Fruit fly (Drosophila melanogaster) whole organism, embryonic: ENCODE data around the gene mxc.

ENCODE experiments used
- Asciz ChIP-seq: fragments of 200-800 bp; sonication (Bioruptor generic); optimal IDR thresholded peaks from 2 replicates; lab custom pipeline; 2017; ENCODE audit warnings: missing biosample characterization, mild to moderate bottlenecking, missing genetic modification characterization, missing genetic modification reagents
- BEAF-32 ChIP-seq: fragments of 200-800 bp; sonication (Bioruptor generic); optimal IDR thresholded peaks from 3 replicates; lab custom pipeline; 2017; ENCODE audit warnings: missing biosample characterization, missing genetic modification characterization, mild to moderate bottlenecking, moderate library complexity, missing genetic modification reagents
- CG10267 ChIP-seq: fragments of 200-800 bp; sonication (Bioruptor generic); optimal IDR thresholded peaks from 2 replicates; lab custom pipeline; 2018; ENCODE audit warnings: missing biosample characterization, mild to moderate bottlenecking, missing genetic modification characterization, moderate library complexity
- CG1233 ChIP-seq: fragments of 200-800 bp; sonication (Bioruptor generic); optimal IDR thresholded peaks from 4 replicates; lab custom pipeline; 2018; ENCODE audit warnings: missing biosample characterization, mild to moderate bottlenecking, missing genetic modification characterization
- CG13123 ChIP-seq: fragments of 200-800 bp; sonication (Bioruptor generic); optimal IDR thresholded peaks from 2 replicates; lab custom pipeline; 2016; ENCODE audit warnings: missing biosample characterization, missing genetic modification characterization
- CG14860 ChIP-seq: fragments of 200-800 bp; sonication (Bioruptor generic); IDR thresholded peaks from 3 replicates; pipeline ENCODE4 v1.3.6; 2022; ENCODE audit warnings: missing biosample characterization, missing genetic modification characterization; ENCODE audit not compliant: partially characterized antibody
- CG1529 ChIP-seq: fragments of 200-800 bp; sonication (Bioruptor generic); optimal IDR thresholded peaks from 3 replicates; lab custom pipeline; 2018; ENCODE audit warnings: missing biosample characterization, missing genetic modification characterization
- CG16815 ChIP-seq: fragments of 200-800 bp; sonication (Bioruptor generic); optimal IDR thresholded peaks from 3 replicates; lab custom pipeline; 2017; ENCODE audit warnings: missing biosample characterization, mild to moderate bottlenecking, missing genetic modification characterization
- CG17829 ChIP-seq: fragments of 200-800 bp; optimal IDR thresholded peaks from 2 replicates; lab custom pipeline; 2019; ENCODE audit warnings: missing biosample characterization, mild to moderate bottlenecking, missing genetic modification characterization, moderate library complexity
- CG2116 ChIP-seq: fragments of 200-800 bp; sonication (Bioruptor generic); optimal IDR thresholded peaks from 3 replicates; lab custom pipeline; 2018; ENCODE audit warnings: missing biosample characterization, mild to moderate bottlenecking, missing genetic modification characterization
- CG2120 ChIP-seq: fragments of 200-800 bp; sonication (Bioruptor generic); optimal IDR thresholded peaks from 3 replicates; lab custom pipeline; 2016; ENCODE audit warnings: missing biosample characterization, missing genetic modification characterization
- CG3995 ChIP-seq: fragments of 200-800 bp; sonication (Bioruptor generic); optimal IDR thresholded peaks from 3 replicates; lab custom pipeline; 2016; ENCODE audit warnings: missing biosample characterization, missing genetic modification characterization
- CG4328 ChIP-seq: fragments of 200-800 bp; sonication (Bioruptor generic); optimal IDR thresholded peaks from 3 replicates; lab custom pipeline; 2017; ENCODE audit warnings: missing biosample characterization, missing genetic modification reagents, missing genetic modification characterization
- CG4360 ChIP-seq: fragments of 200-800 bp; sonication (Bioruptor generic); IDR thresholded peaks from 2 replicates; pipeline ENCODE4 v1.3.6; 2022; ENCODE audit warnings: missing biosample characterization, missing genetic modification characterization
- CG4820 ChIP-seq: fragments of 200-800 bp; sonication (Bioruptor generic); optimal IDR thresholded peaks from 3 replicates; lab custom pipeline; 2016; ENCODE audit warnings: missing biosample characterization, missing genetic modification characterization
- CG5245 ChIP-seq: fragments of 200-800 bp; sonication (Bioruptor generic); optimal IDR thresholded peaks from 3 replicates; lab custom pipeline; 2016; ENCODE audit warnings: missing biosample characterization, missing genetic modification characterization
- CG6654 ChIP-seq: fragments of 200-800 bp; sonication (Bioruptor generic); optimal IDR thresholded peaks from 2 replicates; lab custom pipeline; 2017; ENCODE audit warnings: missing biosample characterization, mild to moderate bottlenecking, missing genetic modification characterization
- CG7357 ChIP-seq: fragments of 200-800 bp; sonication (Bioruptor generic); IDR thresholded peaks from 3 replicates; pipeline ENCODE4 v1.3.6; 2022; ENCODE audit warnings: missing biosample characterization, missing genetic modification characterization
- CG7839 ChIP-seq: fragments of 200-800 bp; sonication (Bioruptor generic); optimal IDR thresholded peaks from 3 replicates; lab custom pipeline; 2018; ENCODE audit warnings: missing biosample characterization, mild to moderate bottlenecking, missing genetic modification characterization, moderate library complexity
- CG7928 ChIP-seq: fragments of 200-800 bp; sonication (Bioruptor generic); optimal IDR thresholded peaks from 2 replicates; lab custom pipeline; 2017; ENCODE audit warnings: missing biosample characterization, mild to moderate bottlenecking, missing genetic modification characterization
- CG7963 ChIP-seq: fragments of 200-800 bp; sonication (Bioruptor generic); IDR thresholded peaks from 3 replicates; pipeline ENCODE4 v1.3.6; 2022; ENCODE audit warnings: missing biosample characterization, missing genetic modification characterization; ENCODE audit not compliant: partially characterized antibody
- D19A ChIP-seq: fragments of 200-800 bp; optimal IDR thresholded peaks from 3 replicates; lab custom pipeline; 2019; ENCODE audit warnings: missing biosample characterization, mild to moderate bottlenecking, missing genetic modification characterization, moderate library complexity
- Dfd ChIP-seq, 2 experiments: fragments of >200 bp; optimal IDR thresholded peaks; 2 replicates each; lab custom pipeline; 2017; ENCODE audit warnings: missing biosample characterization in 2 of 2, missing genetic modification characterization in 2 of 2
- Doc2 ChIP-seq: fragments of 200-800 bp; sonication (Bioruptor generic); IDR thresholded peaks from 2 replicates; pipeline ENCODE4 v1.3.6; 2022; ENCODE audit warnings: missing biosample characterization, missing genetic modification characterization
- Ets65A ChIP-seq: fragments of 200-800 bp; sonication (Bioruptor generic); peaks from one replicate; lab custom pipeline; 2016; ENCODE audit warnings: missing biosample characterization, missing genetic modification characterization
- Gug ChIP-seq: fragments of 200-800 bp; sonication (Bioruptor generic); IDR thresholded peaks from 4 replicates; pipeline ENCODE4 v1.3.6; 2022; ENCODE audit warnings: missing biosample characterization, missing genetic modification characterization
- H2.0 ChIP-seq: fragments of 200-800 bp; sonication (Bioruptor generic); IDR thresholded peaks from 2 replicates; pipeline ENCODE4 v1.3.6; 2022; ENCODE audit warnings: missing biosample characterization, missing genetic modification characterization
- Hr39 ChIP-seq: fragments of >200 bp; optimal IDR thresholded peaks from 2 replicates; lab custom pipeline; 2017
- Mrtf ChIP-seq: fragments of 200-800 bp; sonication (Bioruptor generic); IDR thresholded peaks from 3 replicates; pipeline ENCODE4 v1.3.6; 2022; ENCODE audit warnings: missing biosample characterization, missing genetic modification characterization
- Myb ChIP-seq: fragments of 200-800 bp; sonication (Bioruptor generic); optimal IDR thresholded peaks from 2 replicates; lab custom pipeline; 2016; ENCODE audit warnings: missing biosample characterization, missing genetic modification characterization
- NK7.1 ChIP-seq: fragments of 200-800 bp; sonication (Bioruptor generic); optimal IDR thresholded peaks from 3 replicates; lab custom pipeline; 2016; ENCODE audit warnings: missing biosample characterization, missing genetic modification characterization
- NfI ChIP-seq: fragments of 200-800 bp; sonication (Bioruptor generic); optimal IDR thresholded peaks from 3 replicates; lab custom pipeline; 2018; ENCODE audit warnings: missing biosample characterization, mild to moderate bottlenecking, missing genetic modification characterization, moderate library complexity
- Side ChIP-seq: fragments of 200-800 bp; sonication (Bioruptor generic); optimal IDR thresholded peaks from 2 replicates; lab custom pipeline; 2016; ENCODE audit warnings: missing biosample characterization, missing genetic modification characterization
- Spps ChIP-seq: fragments of 200-800 bp; sonication (Bioruptor generic); optimal IDR thresholded peaks from 2 replicates; lab custom pipeline; 2018; ENCODE audit warnings: missing biosample characterization, mild to moderate bottlenecking, missing genetic modification characterization
- Usf ChIP-seq: fragments of 200-800 bp; sonication (Bioruptor generic); optimal IDR thresholded peaks from 2 replicates; lab custom pipeline; 2017; ENCODE audit warnings: missing genotype, missing biosample characterization, missing genetic modification characterization
- aop ChIP-seq: fragments of 200-800 bp; sonication (Bioruptor generic); IDR thresholded peaks from 2 replicates; pipeline ENCODE4 v1.3.6; 2022; ENCODE audit warnings: missing biosample characterization, missing genetic modification characterization
- ara ChIP-seq: fragments of 200-800 bp; sonication (Bioruptor generic); IDR thresholded peaks from 2 replicates; pipeline ENCODE4 v1.3.6; 2022; ENCODE audit warnings: missing biosample characterization, missing genetic modification characterization
- bcd ChIP-seq: fragments of 200-800 bp; sonication (Bioruptor generic); optimal IDR thresholded peaks from 2 replicates; lab custom pipeline; 2017; ENCODE audit warnings: missing biosample characterization, mild to moderate bottlenecking, missing genetic modification characterization
- chm ChIP-seq: fragments of 200-800 bp; sonication (Bioruptor generic); IDR thresholded peaks from 2 replicates; pipeline ENCODE4 v1.3.6; 2022; ENCODE audit warnings: missing biosample characterization, missing genetic modification characterization
- crc ChIP-seq: fragments of 200-800 bp; sonication (Bioruptor generic); optimal IDR thresholded peaks from 2 replicates; lab custom pipeline; 2016; ENCODE audit warnings: missing biosample characterization, missing genetic modification characterization
- croc ChIP-seq: fragments of 200-800 bp; sonication (Bioruptor generic); conservative IDR thresholded peaks from 3 replicates; pipeline ENCODE4 v1.3.6; 2022; ENCODE audit warnings: missing biosample characterization, missing genetic modification characterization
- crol ChIP-seq: fragments of 200-800 bp; sonication (Bioruptor generic); IDR thresholded peaks from 2 replicates; pipeline ENCODE4 v1.3.6; 2022; ENCODE audit warnings: missing biosample characterization, missing genetic modification characterization
- fd102C ChIP-seq: fragments of 200-800 bp; sonication (Bioruptor generic); optimal IDR thresholded peaks from 2 replicates; lab custom pipeline; 2018; ENCODE audit warnings: missing biosample characterization, mild to moderate bottlenecking, missing genetic modification characterization, moderate library complexity
- fd64A ChIP-seq: fragments of 200-800 bp; sonication (Bioruptor generic); optimal IDR thresholded peaks from 3 replicates; lab custom pipeline; 2018; ENCODE audit warnings: missing biosample characterization, mild to moderate bottlenecking, missing genetic modification characterization
- lola ChIP-seq, 3 experiments: fragments of >200 bp in 2 of 3; fragments of 200-800 bp in 1 of 3; sonication (Bioruptor generic) in 1 of 3; optimal IDR thresholded peaks; 2 replicates each; lab custom pipeline; 2017 to 2019; ENCODE audit warnings: missing biosample characterization in 3 of 3, missing genetic modification characterization in 3 of 3, mild to moderate bottlenecking in 1 of 3, moderate library complexity in 1 of 3
- nau ChIP-seq: fragments of 200-800 bp; sonication (Bioruptor generic); optimal IDR thresholded peaks from 3 replicates; lab custom pipeline; 2017; ENCODE audit warnings: missing biosample characterization, mild to moderate bottlenecking, missing genetic modification characterization, missing genetic modification reagents
- odd ChIP-seq: fragments of 200-800 bp; sonication (Bioruptor generic); optimal IDR thresholded peaks from 2 replicates; lab custom pipeline; 2017; ENCODE audit warnings: missing biosample characterization, mild to moderate bottlenecking, missing genetic modification characterization
- phol ChIP-seq: fragments of 200-800 bp; sonication (Bioruptor generic); optimal IDR thresholded peaks from 3 replicates; lab custom pipeline; 2018; ENCODE audit warnings: missing biosample characterization, mild to moderate bottlenecking, missing genetic modification characterization, moderate library complexity
- prd ChIP-seq, 3 experiments: fragments of >200 bp in 2 of 3; fragments of 200-800 bp in 1 of 3; sonication (Bioruptor generic) in 1 of 3; optimal IDR thresholded peaks in 2 of 3; IDR thresholded peaks in 1 of 3; 2 replicates in 2 of 3; 3 replicates in 1 of 3; pipeline versions ENCODE4 v1.3.6 to Lab custom; 2017 to 2022; ENCODE audit warnings: missing biosample characterization in 1 of 3, missing genetic modification characterization in 1 of 3
- sim ChIP-seq: fragments of 200-800 bp; sonication (Bioruptor generic); IDR thresholded peaks from 2 replicates; pipeline ENCODE4 v1.3.6; 2022; ENCODE audit warnings: missing biosample characterization, missing genetic modification characterization
- trh ChIP-seq: fragments of 200-800 bp; sonication (Bioruptor generic); optimal IDR thresholded peaks from 2 replicates; lab custom pipeline; 2016; ENCODE audit warnings: missing biosample characterization, missing genetic modification characterization
- wdn ChIP-seq: fragments of 200-800 bp; sonication (Bioruptor generic); IDR thresholded peaks from 2 replicates; pipeline ENCODE4 v1.3.6; 2022; ENCODE audit warnings: missing biosample characterization, missing genetic modification characterization

The mxc gene

DNA sequence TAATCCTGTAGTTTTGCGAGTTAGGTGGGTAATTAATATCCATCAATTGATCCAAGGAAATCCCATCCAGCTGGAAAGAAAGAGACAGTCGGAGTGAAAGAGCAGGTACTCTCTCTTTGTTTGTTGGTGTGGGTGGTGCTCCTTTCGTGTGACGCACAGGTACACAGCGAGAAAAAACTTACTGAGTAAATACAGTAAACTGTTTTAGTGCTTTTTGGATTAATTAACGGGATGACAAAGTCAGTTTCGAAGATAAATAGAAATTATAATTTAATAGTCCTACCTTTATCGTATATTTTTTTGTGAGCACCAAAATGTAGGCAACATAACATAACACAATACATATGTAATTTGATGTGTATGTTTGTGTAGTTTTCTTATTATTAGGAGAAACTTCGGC, 4.8 kb upstream of the mxc start (continued):
- peak; percentile 8 for TF ChIP-seq D19A (tag; lab: Kevin White, UChicago)
- no peak for TF ChIP-seq odd (GFP tag; lab: Kevin White, UChicago)
- TF ChIP-seq CG14860 (GFP tag; lab: Robert Waterston, UW) = no peak
- no peak for TF ChIP-seq Hr39 (lab: Kevin White, UChicago)
- TF ChIP-seq Usf (GFP tag; lab: Kevin White, UChicago) = no peak
- TF ChIP-seq CG13123 (GFP tag; lab: Kevin White, UChicago) = no peak
- no peak for TF ChIP-seq nau
- TF ChIP-seq CG16815 (GFP tag; lab: Kevin White, UChicago) = no peak
- TF ChIP-seq CG6654 (GFP tag; lab: Kevin White, UChicago) = no peak
- TF ChIP-seq BEAF-32 (GFP tag; lab: Kevin White, UChicago) = no peak
- TF ChIP-seq CG7839 (tag; lab: Kevin White, UChicago) = peak; percentile 24
- peak; percentile 38 for TF ChIP-seq CG17829 (tag; lab: Kevin White, UChicago)
- no peak for TF ChIP-seq Myb (GFP tag; lab: Kevin White, UChicago)
- TF ChIP-seq lola (GFP tag; optimal IDR thresholded peaks at IDR 0.05; lab: Kevin White, UChicago) = peak in 1 of 3 experiments; percentile 39
- no peak for TF ChIP-seq CG5245 (GFP tag; lab: Kevin White, UChicago)
- TF ChIP-seq crol (GFP tag; lab: Robert Waterston, UW) = no peak
- no peak for TF ChIP-seq CG4360 (GFP tag; lab: Robert Waterston, UW)
- no peak for TF ChIP-seq Spps (tag; lab: Kevin White, UChicago)
- TF ChIP-seq CG1529 (GFP tag; lab: Kevin White, UChicago) = no peak
- no peak for TF ChIP-seq Doc2 (GFP tag; lab: Robert Waterston, UW)
- TF ChIP-seq NK7.1 = no peak
- no peak for TF ChIP-seq prd (optimal IDR thresholded peaks at IDR 0.05; lab: Kevin White, UChicago)
- TF ChIP-seq prd (GFP tag; IDR thresholded peaks at IDR 0.05; lab: Robert Waterston, UW) = peak; percentile 53; the same call in 2 of the 3 replicates
- no peak for TF ChIP-seq wdn (GFP tag; lab: Robert Waterston, UW)
- TF ChIP-seq Dfd (GFP tag; optimal IDR thresholded peaks at IDR 0.05; lab: Kevin White, UChicago) = no peak
- peak; percentile 7 for TF ChIP-seq CG2116 (GFP tag; lab: Kevin White, UChicago)
- no peak for TF ChIP-seq Mrtf (GFP tag; lab: Robert Waterston, UW)
- no peak for TF ChIP-seq H2.0
- TF ChIP-seq CG4328 (GFP tag; lab: Kevin White, UChicago) = no peak
- no peak for TF ChIP-seq NfI (GFP tag; lab: Kevin White, UChicago)
- peak; percentile 32 for TF ChIP-seq CG10267
- TF ChIP-seq Asciz = no peak
- no peak for TF ChIP-seq Side (GFP tag; lab: Kevin White, UChicago)
- TF ChIP-seq Ets65A (GFP tag; lab: Kevin White, UChicago) = peak; percentile 72
- TF ChIP-seq sim = no peak
- TF ChIP-seq chm = no peak
- no peak for TF ChIP-seq croc (GFP tag; lab: Robert Waterston, UW)
- peak; percentile 53; the same call in 1 of the 2 replicates for TF ChIP-seq ara (GFP tag; lab: Robert Waterston, UW)
- no peak for TF ChIP-seq trh (GFP tag; lab: Kevin White, UChicago)
- TF ChIP-seq CG2120 (GFP tag; lab: Kevin White, UChicago) = no peak
- no peak for TF ChIP-seq CG3995 (GFP tag; lab: Kevin White, UChicago)
- TF ChIP-seq CG7963 (GFP tag; lab: Robert Waterston, UW) = no peak
- peak; percentile 27 for TF ChIP-seq fd102C
- TF ChIP-seq phol (tag; lab: Kevin White, UChicago) = peak; percentile 40
- no peak for TF ChIP-seq CG7357
- no peak for TF ChIP-seq crc (GFP tag; lab: Kevin White, UChicago)
- no peak for TF ChIP-seq fd64A (GFP tag; lab: Kevin White, UChicago)
- no peak for TF ChIP-seq CG4820 (GFP tag; lab: Kevin White, UChicago)
- TF ChIP-seq Gug (GFP tag; lab: Robert Waterston, UW) = no peak
- TF ChIP-seq bcd (GFP tag; lab: Kevin White, UChicago) = no peak
- TF ChIP-seq aop (GFP tag; lab: Robert Waterston, UW) = no peak
- no peak for TF ChIP-seq CG7928 (GFP tag; lab: Kevin White, UChicago)
- TF ChIP-seq CG1233 (GFP tag; lab: Kevin White, UChicago) = no peak
